Worm (Caenorhabditis elegans) whole organism, early embryonic: ENCODE data around the gene lgc-6.

Experiments used
- B0310.2 ChIP-seq: sonication (generic microtip); optimal IDR thresholded peaks from 2 replicates; lab custom pipeline; 2016; ENCODE audit warnings: mild to moderate bottlenecking, missing genetic modification characterization, missing compliant biosample characterization
- F13C5.2 ChIP-seq: sonication (generic microtip); optimal IDR thresholded peaks from 2 replicates; lab custom pipeline; 2017; ENCODE audit warnings: mild to moderate bottlenecking, missing genetic modification characterization, inconsistent platforms, missing compliant biosample characterization
- aly-1 ChIP-seq: sonication (generic microtip); optimal IDR thresholded peaks from 2 replicates; lab custom pipeline; 2016; ENCODE audit warnings: missing genetic modification characterization, missing compliant biosample characterization
- ama-1 ChIP-seq: fragments of 150-350 bp; optimal IDR thresholded peaks from 2 replicates; lab custom pipeline; 2014
- ceh-13 ChIP-seq: fragments of 200-800 bp; sonication (Bioruptor generic); optimal IDR thresholded peaks from 2 replicates; lab custom pipeline; 2018; ENCODE audit warnings: mild to moderate bottlenecking, missing genetic modification characterization, missing compliant biosample characterization
- flt-1 ChIP-seq: fragments of 200-800 bp; sonication (Bioruptor generic); IDR thresholded peaks from 2 replicates; pipeline ENCODE4 v1.3.6; 2022; ENCODE audit warnings: missing genetic modification characterization, missing compliant biosample characterization
- hmbx-1 ChIP-seq: sonication (generic microtip); optimal IDR thresholded peaks from 2 replicates; lab custom pipeline; 2016; ENCODE audit warnings: mild to moderate bottlenecking, missing genetic modification characterization, missing compliant biosample characterization
- hmg-4 ChIP-seq: fragments of 200-800 bp; sonication (Bioruptor generic); optimal IDR thresholded peaks from 2 replicates; lab custom pipeline; 2018; ENCODE audit warnings: mild to moderate bottlenecking, missing genetic modification characterization, missing compliant biosample characterization
- scrt-1 ChIP-seq: fragments of 200-800 bp; sonication (Bioruptor generic); IDR thresholded peaks from 2 replicates; pipeline ENCODE4 v1.3.6; 2022; ENCODE audit warnings: missing genetic modification characterization, missing compliant biosample characterization
- sea-1 ChIP-seq: fragments of 200-800 bp; sonication (Bioruptor generic); conservative IDR thresholded peaks from 2 replicates; pipeline ENCODE4 v1.3.6; 2022; ENCODE audit warnings: missing genetic modification characterization, missing compliant biosample characterization
- tbx-11 ChIP-seq: fragments of 200-800 bp; sonication (Bioruptor generic); IDR thresholded peaks from 2 replicates; pipeline ENCODE4 v1.3.6; 2022; ENCODE audit warnings: missing genetic modification characterization, missing compliant biosample characterization
- tbx-37 ChIP-seq: fragments of 200-800 bp; sonication (Bioruptor generic); conservative IDR thresholded peaks from 2 replicates; pipeline ENCODE4 v1.3.6; 2022; ENCODE audit warnings: missing genetic modification reagents, missing genetic modification characterization, missing compliant biosample characterization
- tra-4 ChIP-seq: sonication (generic microtip); optimal IDR thresholded peaks from 2 replicates; lab custom pipeline; 2017; ENCODE audit warnings: missing genetic modification characterization, missing compliant biosample characterization

DNA sequence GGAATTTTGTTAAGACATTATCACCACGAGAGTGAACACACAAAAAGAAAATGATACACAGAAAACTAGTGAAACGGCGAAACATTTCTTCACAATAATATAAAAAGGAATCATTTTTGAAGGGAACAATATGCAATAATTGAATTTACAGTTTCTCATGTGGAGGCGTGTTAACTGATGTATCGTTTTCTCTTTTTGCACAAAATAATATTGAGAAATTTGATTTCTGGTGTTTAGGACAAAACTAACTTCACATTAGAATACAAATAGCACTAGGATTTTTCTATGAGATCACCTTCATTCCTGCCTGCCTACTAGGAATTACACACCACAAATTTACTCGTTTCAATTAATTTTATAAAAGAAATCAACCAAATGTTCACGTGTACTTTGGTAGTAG lies 18.8 kb downstream of the lgc-6 start, which contains the start of gene D2096.13:
- TF ChIP-seq ceh-13 (GFP tag; lab: Kevin White, UChicago) (no peak), ama-1 (lab: Kevin White, UChicago) (no peak), aly-1 (tag; lab: Kevin White, UChicago) (no peak), hmg-4 (GFP tag; lab: Kevin White, UChicago) (no peak), F13C5.2 (no peak), tra-4 (tag; lab: Kevin White, UChicago) (no peak), tbx-11 (no peak), B0310.2 (tag; lab: Kevin White, UChicago) (no peak), sea-1 (GFP tag; lab: Robert Waterston, UW) (no peak), tbx-37 (GFP tag; lab: Robert Waterston, UW) (no peak), scrt-1 (GFP tag; lab: Robert Waterston, UW) (no peak), hmbx-1 (tag; lab: Kevin White, UChicago) (no peak), flt-1 (GFP tag; lab: Robert Waterston, UW) (no peak)
